Worm (Caenorhabditis elegans) whole organism, L2 larva: ENCODE data around the gene slcf-2.

Experiments
- C34F6.9 ChIP-seq: fragments of 150-350 bp; optimal IDR thresholded peaks from 2 replicates; lab custom pipeline; 2014; ENCODE audit warnings: missing biosample characterization, missing genetic modification characterization
- F13H6.1 ChIP-seq: sonication (generic microtip); optimal IDR thresholded peaks from 2 replicates; lab custom pipeline; 2016; ENCODE audit warnings: missing genetic modification characterization, missing compliant biosample characterization
- R02D3.7 ChIP-seq: fragments of 150-350 bp; optimal IDR thresholded peaks from 2 replicates; lab custom pipeline; 2014; ENCODE audit warnings: missing biosample characterization, missing genetic modification characterization
- Y55F3AM.14 ChIP-seq: fragments of 200-800 bp; sonication (Bioruptor generic); optimal IDR thresholded peaks from 2 replicates; lab custom pipeline; 2018; ENCODE audit warnings: mild to moderate bottlenecking, missing genetic modification characterization, missing compliant biosample characterization
- ZK546.5 ChIP-seq: sonication (generic microtip); optimal IDR thresholded peaks from 2 replicates; lab custom pipeline; 2017; ENCODE audit warnings: missing biosample characterization, missing genetic modification characterization
- aly-2 ChIP-seq: fragments of 150-350 bp; optimal IDR thresholded peaks from 2 replicates; lab custom pipeline; 2014; ENCODE audit warnings: missing biosample characterization, missing genetic modification characterization
- blmp-1 ChIP-seq: sonication (generic microtip); optimal IDR thresholded peaks from 2 replicates; lab custom pipeline; 2017; ENCODE audit warnings: missing genetic modification characterization, mild to moderate bottlenecking, missing compliant biosample characterization, antibody characterized with exemption, moderate library complexity; ENCODE audit not compliant: insufficient read depth
- ceh-16 ChIP-seq: fragments of 150-350 bp; optimal IDR thresholded peaks from 2 replicates; lab custom pipeline; 2014; ENCODE audit warnings: missing biosample characterization, missing genetic modification characterization
- ceh-82 ChIP-seq: fragments of 150-350 bp; optimal IDR thresholded peaks from 2 replicates; lab custom pipeline; 2014; ENCODE audit warnings: missing biosample characterization, missing genetic modification characterization
- crh-2 ChIP-seq: sonication (generic microtip); optimal IDR thresholded peaks from 2 replicates; lab custom pipeline; 2017; ENCODE audit warnings: missing biosample characterization, missing genetic modification characterization
- dmd-4 ChIP-seq: sonication (generic microtip); optimal IDR thresholded peaks from 2 replicates; lab custom pipeline; 2017; ENCODE audit warnings: missing biosample characterization, missing genetic modification characterization
- fos-1 ChIP-seq: fragments of 150-350 bp; optimal IDR thresholded peaks from 2 replicates; lab custom pipeline; 2014; ENCODE audit warnings: missing biosample characterization, missing genetic modification characterization
- gmeb-1 ChIP-seq: fragments of 150-350 bp; optimal IDR thresholded peaks from 2 replicates; lab custom pipeline; 2014; ENCODE audit warnings: missing biosample characterization, missing genetic modification characterization
- lin-13 ChIP-seq: fragments of 150-350 bp; optimal IDR thresholded peaks from 2 replicates; lab custom pipeline; 2014; ENCODE audit warnings: missing biosample characterization, missing genetic modification reagents, missing genetic modification characterization
- lin-39 ChIP-seq: fragments of 150-350 bp; optimal IDR thresholded peaks from 2 replicates; lab custom pipeline; 2014; ENCODE audit warnings: missing biosample characterization, missing genetic modification reagents, missing genetic modification characterization
- lsy-2 ChIP-seq, 2 experiments: fragments of 150-350 bp in 1 of 2; sonication (generic microtip) in 1 of 2; optimal IDR thresholded peaks; 2 replicates each; lab custom pipeline; 2014 to 2017; ENCODE audit warnings: missing biosample characterization in 2 of 2, missing genetic modification characterization in 2 of 2
- mdl-1 ChIP-seq, 2 experiments: fragments of 150-350 bp in 1 of 2; sonication (generic microtip) in 1 of 2; optimal IDR thresholded peaks; 2 replicates each; lab custom pipeline; 2017; ENCODE audit warnings: missing biosample characterization in 2 of 2, missing genetic modification characterization in 2 of 2
- nhr-10 ChIP-seq: sonication (generic microtip); optimal IDR thresholded peaks from 2 replicates; lab custom pipeline; 2017; ENCODE audit warnings: missing biosample characterization, missing genetic modification characterization
- nhr-11 ChIP-seq: fragments of 150-350 bp; optimal IDR thresholded peaks from 2 replicates; lab custom pipeline; 2014; ENCODE audit warnings: missing biosample characterization, missing genetic modification characterization
- nhr-12 ChIP-seq: fragments of 150-350 bp; optimal IDR thresholded peaks from 2 replicates; lab custom pipeline; 2014; ENCODE audit warnings: missing biosample characterization, missing genetic modification characterization
- nhr-129 ChIP-seq: fragments of 150-350 bp; optimal IDR thresholded peaks from 2 replicates; lab custom pipeline; 2014; ENCODE audit warnings: missing biosample characterization, missing genetic modification characterization
- nhr-21 ChIP-seq: fragments of 150-350 bp; optimal IDR thresholded peaks from 2 replicates; lab custom pipeline; 2014; ENCODE audit warnings: missing biosample characterization, missing genetic modification characterization
- nhr-237 ChIP-seq: fragments of 150-350 bp; optimal IDR thresholded peaks from 2 replicates; lab custom pipeline; 2014; ENCODE audit warnings: missing biosample characterization, missing genetic modification characterization
- nhr-25 ChIP-seq: fragments of 150-350 bp; sonication (generic microtip); optimal IDR thresholded peaks from 3 replicates; lab custom pipeline; 2014; ENCODE audit warnings: missing biosample characterization, missing genetic modification characterization
- nhr-6 ChIP-seq: fragments of 150-350 bp; optimal IDR thresholded peaks from 2 replicates; lab custom pipeline; 2014; ENCODE audit warnings: missing biosample characterization, missing genetic modification characterization
- nhr-77 ChIP-seq: fragments of 150-350 bp; optimal IDR thresholded peaks from 2 replicates; lab custom pipeline; 2014; ENCODE audit warnings: missing biosample characterization, missing genetic modification characterization
- peb-1 ChIP-seq: fragments of 150-350 bp; optimal IDR thresholded peaks from 2 replicates; lab custom pipeline; 2014; ENCODE audit warnings: missing biosample characterization, missing genetic modification characterization
- sem-4 ChIP-seq: fragments of 150-350 bp; optimal IDR thresholded peaks from 2 replicates; lab custom pipeline; 2014; ENCODE audit warnings: missing biosample characterization, missing genetic modification reagents, missing genetic modification characterization
- skn-1 ChIP-seq: sonication (generic microtip); optimal IDR thresholded peaks from 2 replicates; lab custom pipeline; 2017; ENCODE audit warnings: missing biosample characterization, missing genetic modification characterization
- sma-9 ChIP-seq, 2 experiments: fragments of 150-350 bp in 1 of 2; sonication (generic microtip) in 1 of 2; optimal IDR thresholded peaks; 2 replicates each; lab custom pipeline; 2014 to 2016; ENCODE audit warnings: missing genetic modification characterization in 2 of 2, mild to moderate bottlenecking in 1 of 2, missing biosample characterization in 1 of 2, missing compliant biosample characterization in 1 of 2, missing genetic modification reagents in 1 of 2, moderate library complexity in 1 of 2
- snpc-4 ChIP-seq: fragments of 150-350 bp; optimal IDR thresholded peaks from 2 replicates; lab custom pipeline; 2014; ENCODE audit warnings: missing biosample characterization, missing genetic modification characterization
- unc-39 ChIP-seq: fragments of 150-350 bp; optimal IDR thresholded peaks from 2 replicates; lab custom pipeline; 2014; ENCODE audit warnings: missing biosample characterization, missing genetic modification characterization
- unc-62 ChIP-seq: fragments of 150-350 bp; optimal IDR thresholded peaks from 2 replicates; lab custom pipeline; 2014; ENCODE audit warnings: missing biosample characterization, missing genetic modification reagents, missing genetic modification characterization
- zag-1 ChIP-seq: fragments of 150-350 bp; optimal IDR thresholded peaks from 2 replicates; lab custom pipeline; 2014; ENCODE audit warnings: missing biosample characterization, missing genetic modification characterization
- ztf-1 ChIP-seq: fragments of 200-800 bp; sonication (Bioruptor generic); conservative IDR thresholded peaks from 2 replicates; pipeline ENCODE4 v1.3.6; 2022; ENCODE audit warnings: missing genetic modification characterization, missing compliant biosample characterization
- ztf-11 ChIP-seq: sonication (generic microtip); optimal IDR thresholded peaks from 2 replicates; lab custom pipeline; 2017; ENCODE audit warnings: missing biosample characterization, missing genetic modification characterization
- ztf-4 ChIP-seq: fragments of 150-350 bp; optimal IDR thresholded peaks from 2 replicates; lab custom pipeline; 2014; ENCODE audit warnings: missing biosample characterization, missing genetic modification characterization

slcf-2 gene

ce11 chrX:3419084-3419483 is 25.4 kb downstream of the slcf-2 start, which contains the start of gene C04F6.7:
C04F6.7 (minus strand) TSS chrX:3419184.
- TF ChIP-seq ztf-4 (tag; lab: Kevin White, UChicago) (no peak), fos-1 (tag; lab: Kevin White, UChicago) (no peak)

DNA sequence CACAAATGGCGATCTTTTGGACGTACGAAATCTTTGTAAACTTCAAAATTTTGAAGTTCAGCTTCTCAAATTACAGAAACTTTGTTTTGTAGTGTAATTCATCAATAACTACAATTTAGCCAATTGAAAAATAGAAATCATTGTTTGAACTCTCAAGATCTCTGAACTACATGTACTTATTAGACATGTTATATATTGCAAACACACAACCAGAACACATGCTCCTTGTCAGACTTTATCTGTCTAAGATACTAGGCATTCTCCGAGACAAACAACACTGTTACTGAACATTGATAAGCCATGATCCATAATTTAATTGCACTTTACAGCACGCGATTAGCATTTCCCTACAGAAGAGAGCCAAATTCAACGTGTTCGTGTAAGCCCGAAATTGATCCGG is 30.9 kb downstream of the slcf-2 start, which contains the start of gene ZK813.6:
TSS of gene ZK813.6 (plus strand) at position 301 of the 400 bp plus-strand sequence.
- no peak for TF ChIP-seq nhr-11 (tag; lab: Kevin White, UChicago)
- no peak for TF ChIP-seq lin-39 (tag; lab: Kevin White, UChicago)
- TF ChIP-seq skn-1: no peak
- TF ChIP-seq nhr-21 (tag; lab: Kevin White, UChicago): no peak
- TF ChIP-seq nhr-6 (tag; lab: Kevin White, UChicago): no peak
- TF ChIP-seq F13H6.1 (tag; lab: Kevin White, UChicago): no peak
- no peak for TF ChIP-seq ztf-4 (tag; lab: Kevin White, UChicago)
- no peak for TF ChIP-seq gmeb-1
- no peak for TF ChIP-seq C34F6.9 (tag; lab: Kevin White, UChicago)
- no peak for TF ChIP-seq nhr-12
- TF ChIP-seq blmp-1: no peak
- no peak for TF ChIP-seq nhr-10 (tag; lab: Kevin White, UChicago)
- TF ChIP-seq R02D3.7: no peak
- TF ChIP-seq nhr-25 (tag; lab: Kevin White, UChicago): no peak
- TF ChIP-seq snpc-4 (tag; lab: Kevin White, UChicago): no peak
- TF ChIP-seq lsy-2 (tag; optimal IDR thresholded peaks at IDR 0.05; lab: Kevin White, UChicago): no peak
- TF ChIP-seq zag-1 (tag; lab: Kevin White, UChicago): no peak

DNA sequence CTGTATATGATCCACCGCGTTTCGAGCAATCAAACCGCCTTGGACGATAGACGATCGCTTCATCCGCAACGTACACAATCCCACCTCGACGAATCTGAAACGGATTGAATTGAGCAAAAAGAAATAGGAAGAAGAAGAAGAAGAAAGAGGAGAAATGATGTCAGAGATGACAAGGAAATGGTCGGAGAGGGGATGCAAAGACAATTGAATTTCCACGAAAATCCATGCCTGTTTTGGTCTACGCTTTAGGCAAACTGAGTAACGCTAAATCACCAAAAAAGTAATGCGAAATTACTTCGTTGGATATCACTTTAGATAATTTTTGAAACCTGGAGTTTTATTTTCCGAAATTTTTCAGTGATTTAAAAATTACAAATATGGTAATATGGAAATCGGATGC is 35.5 kb downstream of the slcf-2 start:
- TF ChIP-seq lsy-2 (tag; optimal IDR thresholded peaks at IDR 0.05; lab: Kevin White, UChicago) (no peak), sma-9 (GFP tag; optimal IDR thresholded peaks at IDR 0.05; lab: Kevin White, UChicago) (peak; percentile 5), sma-9 (tag; optimal IDR thresholded peaks at IDR 0.05; lab: Kevin White, UChicago) (no peak)

- no peak for TF ChIP-seq R02D3.7
- no peak for TF ChIP-seq unc-62
- TF ChIP-seq lin-13 (GFP tag; lab: Kevin White, UChicago): no peak
- TF ChIP-seq dmd-4 (tag; lab: Kevin White, UChicago): no peak
- TF ChIP-seq unc-39: no peak
- TF ChIP-seq ztf-11: no peak
- TF ChIP-seq peb-1 (tag; lab: Kevin White, UChicago): no peak
These were observed 36.4 kb downstream of the slcf-2 start, which contains the start of gene ZK813.4 for ce11 chrX:3430020-3430419. ZK813.4 (minus strand) TSS chrX:3430120.

- TF ChIP-seq ZK546.5 (tag; lab: Kevin White, UChicago) (no peak), aly-2 (tag; lab: Kevin White, UChicago) (no peak), ceh-82 (no peak), F13H6.1 (tag; lab: Kevin White, UChicago) (no peak), ceh-16 (tag; lab: Kevin White, UChicago) (no peak), zag-1 (tag; lab: Kevin White, UChicago) (no peak), nhr-25 (tag; lab: Kevin White, UChicago) (no peak), ztf-1 (no peak), nhr-21 (tag; lab: Kevin White, UChicago) (no peak), sem-4 (tag; lab: Kevin White, UChicago) (no peak), crh-2 (tag; lab: Kevin White, UChicago) (no peak), unc-39 (no peak), ztf-11 (no peak), nhr-10 (tag; lab: Kevin White, UChicago) (no peak), lin-13 (GFP tag; lab: Kevin White, UChicago) (no peak)
- TF ChIP-seq, all 48 proteins: peak for 0
These were observed 46.2 kb downstream of the slcf-2 start for ce11 chrX:3439823-3440222.

DNA sequence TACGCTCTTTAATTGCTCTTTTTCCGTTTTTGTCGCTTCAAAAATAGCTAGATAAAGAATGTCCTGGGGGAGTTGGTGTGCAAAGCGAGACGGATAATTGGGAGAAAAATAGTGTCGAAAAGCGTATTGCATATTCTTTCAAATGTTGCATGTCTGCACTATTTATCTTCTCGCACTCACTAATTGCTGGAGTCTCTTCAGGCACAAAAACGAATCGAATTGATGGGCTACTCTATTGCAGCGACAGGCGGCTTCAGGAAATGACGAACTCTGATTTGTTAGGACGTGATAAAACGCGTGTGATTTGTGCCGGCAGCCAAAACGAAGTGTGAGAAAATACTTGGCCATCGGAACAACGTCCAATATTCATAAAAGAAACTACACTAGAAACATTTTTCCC is 46.6 kb downstream of the slcf-2 start:
- no peak for TF ChIP-seq lsy-2 (tag; optimal IDR thresholded peaks at IDR 0.05; lab: Kevin White, UChicago)
- no peak for TF ChIP-seq ceh-16 (tag; lab: Kevin White, UChicago)
- TF ChIP-seq lin-39 (tag; lab: Kevin White, UChicago): no peak
- TF ChIP-seq nhr-237 (tag; lab: Kevin White, UChicago): no peak
- TF ChIP-seq nhr-77 (tag; lab: Kevin White, UChicago): no peak
- no peak for TF ChIP-seq nhr-25 (tag; lab: Kevin White, UChicago)
- TF ChIP-seq nhr-129 (tag; lab: Kevin White, UChicago): no peak
- TF ChIP-seq ztf-11: no peak
- TF ChIP-seq nhr-10 (tag; lab: Kevin White, UChicago): no peak
- no peak for TF ChIP-seq mdl-1 (tag; optimal IDR thresholded peaks at IDR 0.05; lab: Kevin White, UChicago)
- no peak for TF ChIP-seq unc-39
- TF ChIP-seq Y55F3AM.14: no peak
- TF ChIP-seq, all 48 proteins: peak for 0
